Fruit fly (Drosophila melanogaster) whole organism, prepupa: ENCODE measurements around the gene Ugt37A3.
A peak's percentile ranks its signal among the peaks of the same experiment; 100 is the strongest.

Source experiments
- Blimp-1 ChIP-seq: fragments of 200-800 bp; sonication (Bioruptor generic); optimal IDR thresholded peaks from 3 replicates; lab custom pipeline; 2017; ENCODE audit warnings: missing biosample characterization, missing genetic modification characterization, mild to moderate bottlenecking, moderate library complexity, missing genetic modification reagents
- CG10669 ChIP-seq: fragments of 200-800 bp; sonication (Bioruptor generic); optimal IDR thresholded peaks from 3 replicates; lab custom pipeline; 2018; ENCODE audit warnings: missing biosample characterization, mild to moderate bottlenecking, missing genetic modification characterization, moderate library complexity
- CG11294 ChIP-seq: fragments of 200-800 bp; sonication (Bioruptor generic); IDR thresholded peaks from 2 replicates; pipeline ENCODE4 v1.3.6; 2022; ENCODE audit warnings: missing biosample characterization, missing genetic modification characterization
- CG11762 ChIP-seq: fragments of 200-800 bp; sonication (Bioruptor generic); optimal IDR thresholded peaks from 3 replicates; lab custom pipeline; 2016; ENCODE audit warnings: missing biosample characterization, missing genetic modification characterization; ENCODE audit not compliant: insufficient read depth
- CG11902 ChIP-seq: fragments of 200-800 bp; sonication (Bioruptor generic); optimal IDR thresholded peaks from 3 replicates; lab custom pipeline; 2016; ENCODE audit warnings: missing biosample characterization, missing genetic modification characterization
- CG15336 ChIP-seq: fragments of 200-800 bp; sonication (Bioruptor generic); IDR thresholded peaks from 2 replicates; pipeline ENCODE4 v1.3.6; 2022; ENCODE audit warnings: missing biosample characterization, missing genetic modification characterization
- CG1621 ChIP-seq: fragments of 200-800 bp; sonication (Bioruptor generic); optimal IDR thresholded peaks from 3 replicates; lab custom pipeline; 2018; ENCODE audit warnings: missing biosample characterization, mild to moderate bottlenecking, missing genetic modification characterization
- CG31627 ChIP-seq: fragments of 200-800 bp; sonication (Bioruptor generic); optimal IDR thresholded peaks from 3 replicates; lab custom pipeline; 2016; ENCODE audit warnings: missing biosample characterization, missing genetic modification characterization
- CG34406 ChIP-seq: fragments of 200-800 bp; sonication (Bioruptor generic); optimal IDR thresholded peaks from 3 replicates; lab custom pipeline; 2016; ENCODE audit warnings: missing biosample characterization, missing genetic modification characterization
- CG3919 ChIP-seq: fragments of 200-800 bp; sonication (Bioruptor generic); optimal IDR thresholded peaks from 3 replicates; lab custom pipeline; 2016; ENCODE audit warnings: missing biosample characterization, missing genetic modification characterization
- CG4318 ChIP-seq: fragments of 200-800 bp; sonication (Bioruptor generic); optimal IDR thresholded peaks from 3 replicates; lab custom pipeline; 2017; ENCODE audit warnings: missing biosample characterization, mild to moderate bottlenecking, missing genetic modification characterization
- CG6163 ChIP-seq: fragments of 200-800 bp; sonication (Bioruptor generic); IDR thresholded peaks from 3 replicates; pipeline ENCODE4 v1.3.6; 2022; ENCODE audit warnings: missing biosample characterization, missing genetic modification characterization
- CG6276 ChIP-seq: fragments of 200-800 bp; sonication (Bioruptor generic); optimal IDR thresholded peaks from 2 replicates; lab custom pipeline; 2017; ENCODE audit warnings: missing biosample characterization, mild to moderate bottlenecking, missing genetic modification characterization
- CG6792 ChIP-seq: fragments of 200-800 bp; sonication (Bioruptor generic); optimal IDR thresholded peaks from 3 replicates; lab custom pipeline; 2016; ENCODE audit warnings: missing biosample characterization, missing genetic modification characterization
- CG6854 ChIP-seq: fragments of 200-800 bp; sonication (Bioruptor generic); optimal IDR thresholded peaks from 2 replicates; lab custom pipeline; 2017; ENCODE audit warnings: missing biosample characterization, mild to moderate bottlenecking, missing genetic modification characterization
- CG8119 ChIP-seq: fragments of 200-800 bp; sonication (Bioruptor generic); IDR thresholded peaks from 3 replicates; pipeline ENCODE4 v1.3.6; 2022; ENCODE audit warnings: missing biosample characterization, missing genetic modification characterization
- CG8319 ChIP-seq: fragments of 200-800 bp; sonication (Bioruptor generic); optimal IDR thresholded peaks from 3 replicates; lab custom pipeline; 2016; ENCODE audit warnings: missing biosample characterization, missing genetic modification characterization
- CG8632 ChIP-seq: fragments of 200-800 bp; sonication (Bioruptor generic); optimal IDR thresholded peaks from 3 replicates; lab custom pipeline; 2016; ENCODE audit warnings: missing biosample characterization, missing genetic modification characterization
- CG9139 ChIP-seq: fragments of 200-800 bp; sonication (Bioruptor generic); optimal IDR thresholded peaks from 3 replicates; lab custom pipeline; 2017; ENCODE audit warnings: missing biosample characterization, mild to moderate bottlenecking, missing genetic modification characterization
- Eip75B ChIP-seq: fragments of 200-800 bp; sonication (Bioruptor generic); optimal IDR thresholded peaks from 3 replicates; lab custom pipeline; 2016; ENCODE audit warnings: missing biosample characterization, missing genetic modification characterization
- Eip78C ChIP-seq: fragments of 200-800 bp; sonication (Bioruptor generic); peaks from one replicate; lab custom pipeline; 2016; ENCODE audit warnings: missing biosample characterization, missing genetic modification characterization
- Eip93F ChIP-seq: fragments of 200-800 bp; sonication (Bioruptor generic); optimal IDR thresholded peaks from 2 replicates; lab custom pipeline; 2016; ENCODE audit warnings: missing biosample characterization, mild to moderate bottlenecking, missing genetic modification characterization
- Ets96B ChIP-seq: fragments of 200-800 bp; optimal IDR thresholded peaks from 2 replicates; lab custom pipeline; 2019; ENCODE audit warnings: missing biosample characterization, mild to moderate bottlenecking, missing genetic modification characterization, moderate library complexity
- Gug ChIP-seq: fragments of 200-800 bp; sonication (Bioruptor generic); IDR thresholded peaks from 2 replicates; pipeline ENCODE4 v1.3.6; 2022; ENCODE audit warnings: missing biosample characterization, missing genetic modification characterization
- Hr39 ChIP-seq: fragments of 200-800 bp; sonication (Bioruptor generic); optimal IDR thresholded peaks from 2 replicates; lab custom pipeline; 2016; ENCODE audit warnings: missing biosample characterization, missing genetic modification characterization
- Hr4 ChIP-seq: fragments of 200-800 bp; sonication (Bioruptor generic); optimal IDR thresholded peaks from 3 replicates; lab custom pipeline; 2016; ENCODE audit warnings: missing biosample characterization, missing genetic modification characterization
- Lpt ChIP-seq: fragments of 200-800 bp; sonication (Bioruptor generic); optimal IDR thresholded peaks from 3 replicates; lab custom pipeline; 2016; ENCODE audit warnings: missing biosample characterization, missing genetic modification characterization
- Met ChIP-seq: fragments of 200-800 bp; sonication (Bioruptor generic); optimal IDR thresholded peaks from 3 replicates; lab custom pipeline; 2016; ENCODE audit warnings: missing biosample characterization, missing genetic modification characterization
- OdsH ChIP-seq: fragments of 200-800 bp; sonication (Bioruptor generic); optimal IDR thresholded peaks from 3 replicates; lab custom pipeline; 2016; ENCODE audit warnings: missing biosample characterization, missing genetic modification characterization
- Smox ChIP-seq: fragments of 200-800 bp; sonication (Bioruptor generic); optimal IDR thresholded peaks from 3 replicates; lab custom pipeline; 2016; ENCODE audit warnings: missing biosample characterization, missing genetic modification characterization
- Sox14 ChIP-seq: fragments of 200-800 bp; sonication (Bioruptor generic); optimal IDR thresholded peaks from 3 replicates; lab custom pipeline; 2016; ENCODE audit warnings: missing biosample characterization, missing genetic modification characterization
- Sox15 ChIP-seq: fragments of 200-800 bp; sonication (Bioruptor generic); optimal IDR thresholded peaks from 3 replicates; lab custom pipeline; 2016; ENCODE audit warnings: missing biosample characterization, missing genetic modification characterization
- achi ChIP-seq: fragments of 200-800 bp; sonication (Bioruptor generic); optimal IDR thresholded peaks from 3 replicates; lab custom pipeline; 2016; ENCODE audit warnings: missing biosample characterization, missing genetic modification characterization
- dac ChIP-seq: fragments of 200-800 bp; sonication (Bioruptor generic); optimal IDR thresholded peaks from 2 replicates; lab custom pipeline; 2017; ENCODE audit warnings: missing biosample characterization, mild to moderate bottlenecking, missing genetic modification characterization
- eg ChIP-seq: fragments of 200-800 bp; sonication (Bioruptor generic); IDR thresholded peaks from 3 replicates; pipeline ENCODE4 v1.3.6; 2022; ENCODE audit warnings: missing biosample characterization, missing genetic modification characterization
- esn ChIP-seq: fragments of 200-800 bp; sonication (Bioruptor generic); optimal IDR thresholded peaks from 2 replicates; lab custom pipeline; 2016; ENCODE audit warnings: missing biosample characterization, mild to moderate bottlenecking, missing genetic modification characterization, moderate library complexity
- fd59A ChIP-seq: fragments of 200-800 bp; sonication (Bioruptor generic); optimal IDR thresholded peaks from 2 replicates; lab custom pipeline; 2017; ENCODE audit warnings: missing biosample characterization, mild to moderate bottlenecking, missing genetic modification characterization, missing genetic modification reagents
- fd85E ChIP-seq: fragments of 200-800 bp; sonication (Bioruptor generic); optimal IDR thresholded peaks from 3 replicates; lab custom pipeline; 2016; ENCODE audit warnings: missing biosample characterization, missing genetic modification characterization
- salr ChIP-seq, 2 experiments: fragments of 200-800 bp; sonication (Bioruptor generic); optimal IDR thresholded peaks; 3 replicates each; lab custom pipeline; 2016 to 2018; ENCODE audit warnings: missing biosample characterization in 2 of 2, missing genetic modification characterization in 2 of 2, mild to moderate bottlenecking in 1 of 2
- ss ChIP-seq, 2 experiments: fragments of 200-800 bp; sonication (Bioruptor generic); optimal IDR thresholded peaks; 2 replicates in 1 of 2; 3 replicates in 1 of 2; lab custom pipeline; 2017 to 2018; ENCODE audit warnings: mild to moderate bottlenecking in 2 of 2, missing biosample characterization in 2 of 2, missing genetic modification characterization in 2 of 2, moderate library complexity in 1 of 2
- topi ChIP-seq: fragments of 200-800 bp; sonication (Bioruptor generic); optimal IDR thresholded peaks from 3 replicates; lab custom pipeline; 2016; ENCODE audit warnings: missing biosample characterization, missing genetic modification characterization

The Ugt37A3 gene

DNA sequence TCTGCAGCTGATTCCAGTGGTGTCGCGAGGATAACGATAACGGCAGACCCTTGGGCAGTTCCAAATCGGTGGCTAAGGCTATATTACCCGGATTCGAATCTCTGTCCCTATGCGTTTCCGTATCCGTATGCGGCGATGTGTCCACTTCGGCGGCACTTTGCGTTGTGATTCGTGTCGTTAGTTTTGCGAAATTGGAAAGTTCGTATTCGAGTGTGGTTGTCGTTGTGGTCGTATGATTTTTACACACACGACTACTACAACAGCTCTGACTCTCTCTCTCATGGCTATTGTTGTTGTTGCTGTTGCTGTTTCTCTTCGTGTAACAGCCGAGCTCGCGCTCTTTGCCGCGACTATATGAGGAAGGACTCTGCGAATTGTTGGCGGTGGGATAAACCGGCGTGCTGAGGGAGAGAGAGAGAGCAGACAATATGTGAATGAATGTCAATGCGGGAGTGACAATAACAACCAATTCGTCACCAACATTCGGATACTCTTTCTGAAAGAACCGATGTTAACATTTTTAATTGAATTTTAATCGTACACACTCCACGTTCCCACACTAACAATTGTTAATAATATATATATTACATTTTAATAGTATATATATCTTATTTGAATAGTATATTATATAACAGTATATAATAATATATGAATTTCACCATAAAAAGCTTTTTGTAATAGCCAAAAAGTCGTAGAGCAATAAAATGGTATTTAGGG lies 23.7 kb downstream of the Ugt37A3 start (continued):
- TF ChIP-seq Ets96B (tag; lab: Kevin White, UChicago) (peak; percentile 78), CG6163 (GFP tag; lab: Robert Waterston, UW) (peak; percentile 62), CG11762 (no peak), dac (GFP tag; lab: Kevin White, UChicago) (no peak), CG15336 (peak; percentile 67), Sox15 (no peak), Hr39 (GFP tag; lab: Kevin White, UChicago) (peak; percentile 21), CG11902 (GFP tag; lab: Kevin White, UChicago) (peak; percentile 25), Sox14 (GFP tag; lab: Kevin White, UChicago) (peak; percentile 9)

DNA sequence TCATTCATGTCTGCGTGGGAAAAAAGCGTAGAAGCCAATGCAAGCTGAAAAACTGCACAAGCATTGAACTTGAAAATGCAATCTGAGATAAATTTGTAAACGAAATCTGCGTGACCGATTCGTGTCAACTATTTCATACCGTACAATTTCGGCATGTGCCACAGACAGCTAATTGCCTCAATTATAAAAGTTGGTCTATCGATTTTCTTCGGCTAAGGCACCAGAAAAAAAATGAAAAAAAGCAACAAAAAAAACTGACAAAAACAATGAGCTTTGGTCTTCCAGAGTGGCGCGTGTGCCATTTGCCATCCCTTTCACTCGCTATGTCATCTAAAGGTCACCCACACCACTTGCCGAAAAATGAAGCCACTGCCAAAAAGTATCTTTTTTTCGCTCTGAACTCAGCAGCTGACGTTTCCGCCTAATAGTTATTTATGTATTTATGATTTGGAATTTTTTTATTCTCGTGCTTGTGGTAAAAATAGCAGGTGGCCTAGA lies 24.9 kb downstream of the Ugt37A3 start:
- TF ChIP-seq eg (GFP tag; lab: Robert Waterston, UW) (no peak), CG15336 (0 out of 2 replicates have a peak, but pooled peaks have one; percentile 1), Blimp-1 (GFP tag; lab: Kevin White, UChicago) (no peak), Gug (GFP tag; lab: Robert Waterston, UW) (no peak), CG8632 (GFP tag; lab: Kevin White, UChicago) (no peak), CG6854 (GFP tag; lab: Kevin White, UChicago) (no peak), Lpt (GFP tag; lab: Kevin White, UChicago) (no peak), CG8119 (GFP tag; lab: Robert Waterston, UW) (0 out of 3 replicates have a peak, but pooled peaks have one; percentile 6), CG1621 (tag; lab: Kevin White, UChicago) (no peak), CG34406 (GFP tag; lab: Kevin White, UChicago) (no peak), Ets96B (tag; lab: Kevin White, UChicago) (no peak), topi (GFP tag; lab: Kevin White, UChicago) (no peak), Eip75B (GFP tag; lab: Kevin White, UChicago) (no peak), CG8319 (GFP tag; lab: Kevin White, UChicago) (no peak), Sox15 (no peak), CG11294 (GFP tag; lab: Robert Waterston, UW) (no peak), CG4318 (GFP tag; lab: Kevin White, UChicago) (no peak)

dm6 chr3R:12717588-12718535 lies 25.6 kb downstream of the Ugt37A3 start:
- peak; percentile 34 for TF ChIP-seq Hr39 (GFP tag; lab: Kevin White, UChicago)
- peak; percentile 4 for TF ChIP-seq topi (GFP tag; lab: Kevin White, UChicago)
- TF ChIP-seq CG31627 (GFP tag; lab: Kevin White, UChicago), result peak; percentile 40
- no peak for TF ChIP-seq CG8319 (GFP tag; lab: Kevin White, UChicago)
- no peak for TF ChIP-seq CG11902 (GFP tag; lab: Kevin White, UChicago)
- no peak for TF ChIP-seq CG6854 (GFP tag; lab: Kevin White, UChicago)
- TF ChIP-seq ss (GFP tag; optimal IDR thresholded peaks at IDR 0.05; lab: Kevin White, UChicago), result peak in 1 of 2 experiments; percentile 26
- TF ChIP-seq salr (GFP tag; optimal IDR thresholded peaks at IDR 0.05; lab: Kevin White, UChicago), result peak in 1 of 2 experiments; percentile 36
- no peak for TF ChIP-seq CG4318 (GFP tag; lab: Kevin White, UChicago)
- TF ChIP-seq achi, result peak; percentile 21
- TF ChIP-seq CG10669 (GFP tag; lab: Kevin White, UChicago), result no peak
- peak; percentile 38 for TF ChIP-seq Smox (GFP tag; lab: Kevin White, UChicago)
- TF ChIP-seq CG6792 (GFP tag; lab: Kevin White, UChicago), result peak; percentile 41
- peak; percentile 50 for TF ChIP-seq esn (GFP tag; lab: Kevin White, UChicago)
- peak; percentile 26 for TF ChIP-seq CG3919
- peak; percentile 52; the same call in 2 of the 3 replicates for TF ChIP-seq CG8119 (GFP tag; lab: Robert Waterston, UW)
- TF ChIP-seq Met (GFP tag; lab: Kevin White, UChicago), result peak; percentile 54
- TF ChIP-seq CG9139 (GFP tag; lab: Kevin White, UChicago), result peak; percentile 16
- no peak for TF ChIP-seq dac (GFP tag; lab: Kevin White, UChicago)
- peak; percentile 40 for TF ChIP-seq fd59A
- peak; percentile 36 for TF ChIP-seq Eip93F (GFP tag; lab: Kevin White, UChicago)
- peak; percentile 68 for TF ChIP-seq CG6163 (GFP tag; lab: Robert Waterston, UW)
- peak; percentile 87 for TF ChIP-seq Eip78C (GFP tag; lab: Kevin White, UChicago)
- TF ChIP-seq CG1621 (tag; lab: Kevin White, UChicago), result no peak
- peak; percentile 16 for TF ChIP-seq CG6276
- peak; percentile 17 for TF ChIP-seq Eip75B (GFP tag; lab: Kevin White, UChicago)
- peak; percentile 67 for TF ChIP-seq Hr4 (GFP tag; lab: Kevin White, UChicago)
- TF ChIP-seq Sox14 (GFP tag; lab: Kevin White, UChicago), result peak; percentile 6
- TF ChIP-seq OdsH (GFP tag; lab: Kevin White, UChicago), result peak; percentile 50
- no peak for TF ChIP-seq Blimp-1 (GFP tag; lab: Kevin White, UChicago)
- no peak for TF ChIP-seq fd85E (GFP tag; lab: Kevin White, UChicago)
- TF ChIP-seq CG15336, result peak; percentile 52; the same call in 1 of the 2 replicates
